Fruit fly (Drosophila melanogaster) whole organism, embryonic: ENCODE measurements around the gene Ufsp2.
A peak's percentile ranks its signal among the peaks of the same experiment; 100 is the strongest.

Experiments
- CG13296 ChIP-seq: fragments of 200-800 bp; sonication (Bioruptor generic); optimal IDR thresholded peaks from 3 replicates; lab custom pipeline; 2018; ENCODE audit warnings: missing biosample characterization, mild to moderate bottlenecking, missing genetic modification characterization
- CG13424 ChIP-seq: fragments of 200-800 bp; sonication (Bioruptor generic); optimal IDR thresholded peaks from 2 replicates; lab custom pipeline; 2019; ENCODE audit warnings: missing biosample characterization, mild to moderate bottlenecking, missing genetic modification characterization, moderate library complexity
- CG13775 ChIP-seq: fragments of 200-800 bp; sonication (Bioruptor generic); optimal IDR thresholded peaks from 3 replicates; lab custom pipeline; 2017; ENCODE audit warnings: missing biosample characterization, mild to moderate bottlenecking, missing genetic modification characterization
- CG14014 ChIP-seq: fragments of 200-800 bp; sonication (Bioruptor generic); IDR thresholded peaks from 2 replicates; pipeline ENCODE4 v1.3.6; 2022; ENCODE audit warnings: missing biosample characterization, missing genetic modification characterization
- CG18011 ChIP-seq: fragments of 200-800 bp; sonication (Bioruptor generic); optimal IDR thresholded peaks from 2 replicates; lab custom pipeline; 2017; ENCODE audit warnings: missing biosample characterization, missing genetic modification characterization, mild to moderate bottlenecking, moderate library complexity, missing genotype
- CG18262 ChIP-seq: fragments of 200-800 bp; optimal IDR thresholded peaks from 3 replicates; lab custom pipeline; 2019; ENCODE audit warnings: missing biosample characterization, mild to moderate bottlenecking, missing genetic modification characterization, moderate library complexity
- CG18599 ChIP-seq: fragments of 200-800 bp; sonication (Bioruptor generic); optimal IDR thresholded peaks from 3 replicates; lab custom pipeline; 2017; ENCODE audit warnings: missing biosample characterization, missing genetic modification characterization, mild to moderate bottlenecking, moderate library complexity, missing genetic modification reagents
- CG32767 ChIP-seq: fragments of 200-800 bp; sonication (Bioruptor generic); IDR thresholded peaks from 2 replicates; pipeline ENCODE4 v1.3.6; 2022; ENCODE audit warnings: missing biosample characterization, missing genetic modification characterization
- CG3407 ChIP-seq: fragments of 200-800 bp; sonication (Bioruptor generic); optimal IDR thresholded peaks from 2 replicates; lab custom pipeline; 2018; ENCODE audit warnings: missing biosample characterization, mild to moderate bottlenecking, missing genetic modification characterization
- CG3726 ChIP-seq: fragments of 200-800 bp; sonication (Bioruptor generic); IDR thresholded peaks from 3 replicates; pipeline ENCODE4, ENCODE4 v1.3.6; 2022; ENCODE audit warnings: missing biosample characterization, missing genetic modification characterization
- CG6765 ChIP-seq: fragments of 200-800 bp; sonication (Bioruptor generic); optimal IDR thresholded peaks from 3 replicates; lab custom pipeline; 2017; ENCODE audit warnings: missing biosample characterization, mild to moderate bottlenecking, missing genetic modification characterization
- CG7963 ChIP-seq: fragments of 200-800 bp; sonication (Bioruptor generic); IDR thresholded peaks from 3 replicates; pipeline ENCODE4 v1.3.6; 2022; ENCODE audit warnings: missing biosample characterization, missing genetic modification characterization; ENCODE audit not compliant: partially characterized antibody
- CG8281 ChIP-seq: fragments of 200-800 bp; sonication (Bioruptor generic); optimal IDR thresholded peaks from 2 replicates; lab custom pipeline; 2018; ENCODE audit warnings: missing biosample characterization, mild to moderate bottlenecking, missing genetic modification characterization, moderate library complexity
- Dad ChIP-seq: fragments of 200-800 bp; sonication (Bioruptor generic); optimal IDR thresholded peaks from 3 replicates; lab custom pipeline; 2016; ENCODE audit warnings: missing biosample characterization, missing genetic modification characterization
- Dbx ChIP-seq: fragments of 200-800 bp; sonication (Bioruptor generic); IDR thresholded peaks from 3 replicates; pipeline ENCODE4 v1.3.6; 2022; ENCODE audit warnings: missing biosample characterization, missing genetic modification characterization
- Doc2 ChIP-seq: fragments of 200-800 bp; sonication (Bioruptor generic); IDR thresholded peaks from 2 replicates; pipeline ENCODE4 v1.3.6; 2022; ENCODE audit warnings: missing biosample characterization, missing genetic modification characterization
- Gug ChIP-seq: fragments of 200-800 bp; sonication (Bioruptor generic); IDR thresholded peaks from 4 replicates; pipeline ENCODE4 v1.3.6; 2022; ENCODE audit warnings: missing biosample characterization, missing genetic modification characterization
- HmgD ChIP-seq: fragments of 200-800 bp; sonication (Bioruptor generic); optimal IDR thresholded peaks from 3 replicates; lab custom pipeline; 2016; ENCODE audit warnings: missing biosample characterization, missing genetic modification characterization
- Hr3 ChIP-seq: fragments of 200-800 bp; sonication (Bioruptor generic); optimal IDR thresholded peaks from 3 replicates; lab custom pipeline; 2016; ENCODE audit warnings: missing biosample characterization, missing genetic modification characterization
- Lhr ChIP-seq: fragments of 200-800 bp; sonication (Bioruptor generic); optimal IDR thresholded peaks from 3 replicates; lab custom pipeline; 2017; ENCODE audit warnings: mild to moderate bottlenecking, missing biosample characterization, missing genetic modification reagents, missing genetic modification characterization
- Mad ChIP-seq: fragments of 200-800 bp; sonication (Bioruptor generic); optimal IDR thresholded peaks from 2 replicates; lab custom pipeline; 2016; ENCODE audit warnings: missing biosample characterization, missing genetic modification characterization
- Six4 ChIP-seq: fragments of 200-800 bp; sonication (Bioruptor generic); optimal IDR thresholded peaks from 2 replicates; lab custom pipeline; 2016; ENCODE audit warnings: missing biosample characterization, missing genetic modification characterization
- Xrp1 ChIP-seq: fragments of 200-800 bp; sonication (Bioruptor generic); IDR thresholded peaks from 2 replicates; pipeline ENCODE4 v1.3.6; 2022; ENCODE audit warnings: missing biosample characterization, missing genetic modification characterization
- al ChIP-seq: fragments of 200-800 bp; sonication (Bioruptor generic); IDR thresholded peaks from 2 replicates; pipeline ENCODE4 v1.3.6; 2022; ENCODE audit warnings: missing biosample characterization, missing genetic modification characterization
- aop ChIP-seq: fragments of 200-800 bp; sonication (Bioruptor generic); IDR thresholded peaks from 2 replicates; pipeline ENCODE4 v1.3.6; 2022; ENCODE audit warnings: missing biosample characterization, missing genetic modification characterization
- bbx ChIP-seq: fragments of 200-800 bp; sonication (Bioruptor generic); IDR thresholded peaks from 2 replicates; pipeline ENCODE4 v1.3.6; 2022; ENCODE audit warnings: missing biosample characterization, missing genetic modification characterization; ENCODE audit not compliant: partially characterized antibody
- dm ChIP-seq: fragments of 200-800 bp; sonication (Bioruptor generic); optimal IDR thresholded peaks from 3 replicates; lab custom pipeline; 2016; ENCODE audit warnings: missing biosample characterization, missing genetic modification characterization
- dmrt11E ChIP-seq: fragments of 200-800 bp; sonication (Bioruptor generic); optimal IDR thresholded peaks from 3 replicates; lab custom pipeline; 2018; ENCODE audit warnings: missing biosample characterization, mild to moderate bottlenecking, missing genetic modification characterization, moderate library complexity
- fu2 ChIP-seq: fragments of 200-800 bp; sonication (Bioruptor generic); optimal IDR thresholded peaks from 2 replicates; lab custom pipeline; 2016; ENCODE audit warnings: missing biosample characterization, missing genetic modification characterization
- gem ChIP-seq: fragments of 200-800 bp; sonication (Bioruptor generic); optimal IDR thresholded peaks from 2 replicates; lab custom pipeline; 2019; ENCODE audit warnings: missing biosample characterization, mild to moderate bottlenecking, missing genetic modification characterization, moderate library complexity
- gt ChIP-seq: fragments of 200-800 bp; sonication (Bioruptor generic); IDR thresholded peaks from 2 replicates; pipeline ENCODE4 v1.3.6; 2022; ENCODE audit warnings: missing biosample characterization, missing genetic modification characterization
- h ChIP-seq: fragments of >200 bp; optimal IDR thresholded peaks from 2 replicates; lab custom pipeline; 2017
- jigr1 ChIP-seq: fragments of 200-800 bp; sonication (Bioruptor generic); IDR thresholded peaks from 3 replicates; pipeline ENCODE4 v1.3.6; 2022; ENCODE audit warnings: missing biosample characterization, missing genetic modification characterization
- lov ChIP-seq, 2 experiments: fragments of 200-800 bp in 1 of 2; fragments of >200 bp in 1 of 2; sonication (Bioruptor generic) in 1 of 2; IDR thresholded peaks in 1 of 2; optimal IDR thresholded peaks in 1 of 2; 2 replicates in 1 of 2; 3 replicates in 1 of 2; pipeline versions ENCODE4 v1.3.6 to Lab custom; 2017 to 2022; ENCODE audit warnings: missing biosample characterization in 1 of 2, missing genetic modification characterization in 1 of 2
- mam ChIP-seq: fragments of 200-800 bp; sonication (Bioruptor generic); optimal IDR thresholded peaks from 3 replicates; lab custom pipeline; 2016; ENCODE audit warnings: missing biosample characterization, missing genetic modification characterization
- onecut ChIP-seq: fragments of 200-800 bp; sonication (Bioruptor generic); IDR thresholded peaks from 2 replicates; pipeline ENCODE4 v1.3.6; 2022; ENCODE audit warnings: missing biosample characterization, missing genetic modification characterization
- pho ChIP-seq: fragments of 200-800 bp; sonication (Bioruptor generic); optimal IDR thresholded peaks from 2 replicates; lab custom pipeline; 2016; ENCODE audit warnings: missing biosample characterization, missing genetic modification characterization
- repo ChIP-seq: fragments of 200-800 bp; sonication (Bioruptor generic); optimal IDR thresholded peaks from 2 replicates; lab custom pipeline; 2016; ENCODE audit warnings: missing biosample characterization, missing genetic modification characterization
- so ChIP-seq: fragments of 200-800 bp; sonication (Bioruptor generic); IDR thresholded peaks from 3 replicates; pipeline ENCODE4 v1.3.6; 2022; ENCODE audit warnings: missing biosample characterization, missing genetic modification characterization
- sr ChIP-seq: fragments of 200-800 bp; sonication (Bioruptor generic); IDR thresholded peaks from 3 replicates; pipeline ENCODE4 v1.3.6; 2022; ENCODE audit warnings: missing biosample characterization, missing genetic modification characterization
- tup ChIP-seq: fragments of 200-800 bp; sonication (Bioruptor generic); optimal IDR thresholded peaks from 2 replicates; lab custom pipeline; 2016; ENCODE audit warnings: missing biosample characterization, mild to moderate bottlenecking, missing genetic modification characterization, moderate library complexity

Gene Ufsp2

dm6 chr3L:15590803-15591597 lies 14.6 kb downstream of the Ufsp2 start (continued):
- TF ChIP-seq Doc2 (GFP tag; lab: Robert Waterston, UW), result no peak
- TF ChIP-seq HmgD (GFP tag; lab: Kevin White, UChicago), result no peak
- no peak for TF ChIP-seq Dad (GFP tag; lab: Kevin White, UChicago)
- no peak for TF ChIP-seq bbx (GFP tag; lab: Robert Waterston, UW)
- TF ChIP-seq gem, result peak; percentile 53
- TF ChIP-seq CG13775 (GFP tag; lab: Kevin White, UChicago), result no peak
- peak; percentile 55 for TF ChIP-seq CG13296 (GFP tag; lab: Kevin White, UChicago)
- TF ChIP-seq tup (GFP tag; lab: Kevin White, UChicago), result no peak
- peak; percentile 54; the same call in 1 of the 2 replicates for TF ChIP-seq CG14014 (GFP tag; lab: Robert Waterston, UW)
- TF ChIP-seq CG18262 (tag; lab: Kevin White, UChicago), result no peak
- TF ChIP-seq onecut (GFP tag; lab: Robert Waterston, UW), result no peak
- no peak for TF ChIP-seq dm (GFP tag; lab: Kevin White, UChicago)
- TF ChIP-seq jigr1 (GFP tag; lab: Robert Waterston, UW), result no peak
- no peak for TF ChIP-seq al
- TF ChIP-seq CG13424 (tag; lab: Kevin White, UChicago), result peak; percentile 18
- no peak for TF ChIP-seq CG7963
- peak; percentile 4 for TF ChIP-seq CG6765 (GFP tag; lab: Kevin White, UChicago)
- no peak for TF ChIP-seq mam
- TF ChIP-seq CG32767 (GFP tag; lab: Robert Waterston, UW), result no peak
- peak; percentile 6 for TF ChIP-seq CG18599 (GFP tag; lab: Kevin White, UChicago)
- no peak for TF ChIP-seq Hr3 (GFP tag; lab: Kevin White, UChicago)
- no peak for TF ChIP-seq CG3726 (GFP tag; lab: Robert Waterston, UW)
- TF ChIP-seq dmrt11E (tag; lab: Kevin White, UChicago), result no peak
- no peak; the same call in 2 of the 3 replicates for TF ChIP-seq so (GFP tag; lab: Robert Waterston, UW)
- TF ChIP-seq CG3407 (GFP tag; lab: Kevin White, UChicago), result no peak
- no peak for TF ChIP-seq repo (GFP tag; lab: Kevin White, UChicago)
- TF ChIP-seq Six4, result no peak
- no peak for TF ChIP-seq gt (GFP tag; lab: Robert Waterston, UW)
- no peak for TF ChIP-seq fu2 (GFP tag; lab: Kevin White, UChicago)
- no peak for TF ChIP-seq pho (GFP tag; lab: Kevin White, UChicago)
- no peak for TF ChIP-seq Lhr
- TF ChIP-seq lov (optimal IDR thresholded peaks at IDR 0.05; lab: Kevin White, UChicago), result no peak
- 0 out of 3 replicates have a peak, but pooled peaks have one; percentile 10 for TF ChIP-seq lov (GFP tag; IDR thresholded peaks at IDR 0.05; lab: Robert Waterston, UW)
- TF ChIP-seq Dbx (GFP tag; lab: Robert Waterston, UW), result 0 out of 3 replicates have a peak, but pooled peaks have one; percentile 38
- TF ChIP-seq Xrp1 (GFP tag; lab: Robert Waterston, UW), result peak; percentile 32; the same call in 1 of the 2 replicates
- TF ChIP-seq aop (GFP tag; lab: Robert Waterston, UW), result no peak
- no peak for TF ChIP-seq h (lab: Kevin White, UChicago)
- no peak for TF ChIP-seq CG18011
- TF ChIP-seq Mad (GFP tag; lab: Kevin White, UChicago), result no peak
- TF ChIP-seq Gug (GFP tag; lab: Robert Waterston, UW), result no peak
- TF ChIP-seq CG8281 (tag; lab: Kevin White, UChicago), result no peak
- TF ChIP-seq sr (GFP tag; lab: Robert Waterston, UW), result no peak
- TF ChIP-seq, all 482 proteins: peak for 109
